Fruit fly (Drosophila melanogaster): Measurements from ENCODE around the gene sina.

DNA sequence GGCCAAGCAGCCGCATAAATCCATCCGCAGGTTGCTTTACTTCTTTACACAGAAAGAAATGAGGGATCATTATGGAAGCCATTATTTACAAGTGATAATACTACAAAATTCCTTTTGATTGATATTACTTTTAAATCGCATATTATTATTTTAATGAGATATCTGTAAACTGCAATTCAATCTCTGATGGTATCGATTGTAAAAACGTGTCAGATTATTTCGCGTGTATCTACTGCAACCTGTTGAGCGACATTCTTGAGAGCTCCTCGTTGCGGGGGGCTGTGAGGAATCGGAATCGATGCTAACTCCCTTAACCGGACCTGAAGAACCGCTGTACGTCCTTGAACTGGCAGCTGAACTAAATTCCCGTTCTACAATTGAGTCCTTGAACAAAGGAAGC lies 35.5 kb upstream of the sina start:
- TF ChIP-seq CG8478 (optimal IDR thresholded peaks at IDR 0.05) (no peak), usp (GFP tag; optimal IDR thresholded peaks at IDR 0.05) (no peak), psq (optimal IDR thresholded peaks at IDR 0.05) (no peak)
